Worm (Caenorhabditis elegans): ENCODE results near the gene srh-28.

Gene srh-28

DNA sequence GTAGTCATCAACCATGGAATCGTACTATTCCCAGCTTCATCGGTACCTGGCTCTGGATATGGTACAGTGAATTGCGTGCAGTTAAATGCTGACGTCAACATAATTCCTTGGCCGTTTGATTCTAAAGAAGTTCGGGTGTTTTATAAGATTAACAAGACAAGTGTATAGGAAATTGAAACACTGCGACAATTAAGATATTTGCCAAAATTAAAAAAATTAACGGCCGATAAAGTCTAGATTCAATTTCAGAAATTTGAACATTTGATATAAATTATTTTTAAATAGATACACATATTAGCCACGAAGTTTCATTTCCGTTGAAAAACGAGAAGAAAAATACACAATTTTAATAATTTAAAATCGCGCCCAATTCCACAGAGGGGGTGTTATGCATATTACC lies 30.7 kb upstream of the srh-28 start, which contains the start of gene dmsr-12:
Gene dmsr-12, minus strand, starts transcription at position 101 of the 400 bp plus-strand sequence.
- no peak for TF ChIP-seq nhr-27 (tag; optimal IDR thresholded peaks at IDR 0.05)
- no peak for TF ChIP-seq madf-3 (GFP tag; IDR thresholded peaks at IDR 0.05)
- TF ChIP-seq egl-18 (GFP tag; IDR thresholded peaks at IDR 0.05) = no peak
- no peak for TF ChIP-seq hrde-1 (tag; optimal IDR thresholded peaks at IDR 0.05; ENCODE audit: borderline replicate concordance)
- no peak for TF ChIP-seq ceh-40 (GFP tag; IDR thresholded peaks at IDR 0.05)
- no peak for TF ChIP-seq madf-10 (tag; optimal IDR thresholded peaks at IDR 0.05)
- TF ChIP-seq F52B5.7 (tag; optimal IDR thresholded peaks at IDR 0.05) = no peak
- no peak for TF ChIP-seq ztf-3 (GFP tag; optimal IDR thresholded peaks at IDR 0.05)
- TF ChIP-seq ceh-79 (tag; optimal IDR thresholded peaks at IDR 0.05) = no peak
- no peak for TF ChIP-seq rcor-1 (GFP tag; IDR thresholded peaks at IDR 0.05)
- no peak for TF ChIP-seq ceh-91 (GFP tag; IDR thresholded peaks at IDR 0.05)
- no peak for TF ChIP-seq ama-1 (optimal IDR thresholded peaks at IDR 0.05)
- no peak for TF ChIP-seq ama-1 (GFP tag; optimal IDR thresholded peaks at IDR 0.05)
- no peak for TF ChIP-seq F39B2.1 (GFP tag; IDR thresholded peaks at IDR 0.05)
- TF ChIP-seq T07F8.4 (tag; optimal IDR thresholded peaks at IDR 0.05) = no peak
- no peak for TF ChIP-seq hlh-12 (tag; optimal IDR thresholded peaks at IDR 0.05)
- TF ChIP-seq nhr-90 (tag; optimal IDR thresholded peaks at IDR 0.05) = no peak

DNA sequence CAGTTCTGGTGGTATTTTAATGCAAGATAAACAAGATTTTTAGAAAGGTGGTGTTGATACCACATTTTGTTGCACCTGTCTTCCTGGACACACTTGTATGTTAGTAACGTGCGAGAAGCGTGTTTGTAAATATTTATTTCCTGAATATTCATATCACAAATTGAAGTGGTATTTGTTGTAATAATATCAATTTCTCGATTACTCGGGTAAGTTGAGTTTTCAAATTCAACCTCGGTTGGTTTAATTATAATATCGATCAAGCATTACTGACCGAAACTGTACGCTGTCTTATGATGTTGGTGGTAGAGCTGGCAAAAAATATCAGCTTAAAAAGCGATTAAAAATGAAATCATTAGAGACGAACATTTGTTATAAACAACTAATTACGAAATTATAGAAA lies 28.4 kb upstream of the srh-28 start, which contains the start of gene dmsr-11:
Gene dmsr-11, minus strand, starts transcription at position 101 of the 400 bp plus-strand sequence.
- no peak for TF ChIP-seq dox-1 (GFP tag; IDR thresholded peaks at IDR 0.05)
- no peak for TF ChIP-seq ceh-40 (GFP tag; IDR thresholded peaks at IDR 0.05)
- no peak for TF ChIP-seq xnd-1 (tag; optimal IDR thresholded peaks at IDR 0.05)
- TF ChIP-seq C06A6.2 (GFP tag; conservative IDR thresholded peaks at IDR 0.05) = no peak
- TF ChIP-seq F52B5.7 (tag; optimal IDR thresholded peaks at IDR 0.05) = no peak
- TF ChIP-seq zfh-2 (GFP tag; conservative IDR thresholded peaks at IDR 0.05) = no peak
- no peak for TF ChIP-seq hmg-20 (GFP tag; IDR thresholded peaks at IDR 0.05)
- TF ChIP-seq hrde-1 (tag; optimal IDR thresholded peaks at IDR 0.05; ENCODE audit: borderline replicate concordance) = no peak

DNA sequence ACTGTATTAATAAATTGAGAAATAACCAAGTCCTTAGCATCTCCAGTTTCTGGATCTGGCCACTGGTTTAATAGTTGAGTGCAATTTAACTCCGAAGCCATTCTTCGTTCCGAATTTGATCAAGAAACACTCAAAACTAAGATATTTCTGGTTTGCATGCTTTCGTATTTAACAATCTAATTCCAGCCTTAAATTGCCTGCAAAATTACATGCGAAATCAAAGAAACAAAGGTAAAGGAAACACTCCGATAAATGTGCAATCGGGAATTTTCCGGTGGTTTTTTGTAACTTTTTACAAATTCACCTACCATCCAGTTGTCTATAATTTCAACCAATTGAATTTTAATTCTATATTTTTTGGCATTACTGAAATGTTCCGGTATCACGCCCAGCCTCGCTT lies 26.2 kb upstream of the srh-28 start, which contains the start of gene dmsr-10:
Gene dmsr-10, minus strand, starts transcription at position 101 of the 400 bp plus-strand sequence.
- TF ChIP-seq ama-1 (optimal IDR thresholded peaks at IDR 0.05) = no peak
- no peak for TF ChIP-seq ama-1 (GFP tag; optimal IDR thresholded peaks at IDR 0.05)
- no peak for TF ChIP-seq F57C9.4 (tag; optimal IDR thresholded peaks at IDR 0.05)
- TF ChIP-seq hsf-1 (GFP tag; IDR thresholded peaks at IDR 0.05) = no peak
- TF ChIP-seq dox-1 (GFP tag; IDR thresholded peaks at IDR 0.05) = no peak
- TF ChIP-seq tbp1 (GFP tag; optimal IDR thresholded peaks at IDR 0.05) = no peak
- TF ChIP-seq bed-1 (GFP tag; IDR thresholded peaks at IDR 0.05) = no peak
- TF ChIP-seq madf-10 (tag; optimal IDR thresholded peaks at IDR 0.05) = no peak
- no peak for TF ChIP-seq mes-4 (tag; optimal IDR thresholded peaks at IDR 0.05)
- no peak for TF ChIP-seq ztf-22 (GFP tag; optimal IDR thresholded peaks at IDR 0.05)
- no peak for TF ChIP-seq ZK185.1 (tag; optimal IDR thresholded peaks at IDR 0.05; ENCODE audit: poor library complexity, severe bottlenecking)
- TF ChIP-seq fkh-3 (tag; optimal IDR thresholded peaks at IDR 0.05) = no peak
- no peak for TF ChIP-seq unc-130 (GFP tag; optimal IDR thresholded peaks at IDR 0.05)
- TF ChIP-seq nhr-90 (tag; optimal IDR thresholded peaks at IDR 0.05) = no peak
- no peak for TF ChIP-seq ets-4 (GFP tag; optimal IDR thresholded peaks at IDR 0.05)

DNA sequence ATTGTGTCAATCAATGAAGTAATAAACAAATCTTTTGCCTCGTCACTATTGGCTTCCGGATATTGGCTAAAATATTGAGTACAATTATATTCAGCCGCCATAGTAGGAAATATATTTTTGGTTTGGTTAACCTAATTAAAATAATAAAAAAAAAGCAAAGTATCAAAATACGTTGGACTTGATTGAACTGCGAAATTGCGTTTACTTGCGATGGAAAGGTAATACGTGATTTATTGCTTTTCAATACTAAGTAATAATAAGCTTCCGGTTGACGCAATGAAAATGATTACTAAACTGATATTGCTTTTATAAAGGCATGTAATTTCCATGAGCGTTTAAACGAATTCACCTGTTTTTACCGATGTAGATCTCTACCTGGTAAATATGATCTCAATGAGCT lies 24.0 kb upstream of the srh-28 start, which contains the start of gene dmsr-9:
Gene dmsr-9, minus strand, starts transcription at position 101 of the 400 bp plus-strand sequence.
- TF ChIP-seq lsy-27 (tag; optimal IDR thresholded peaks at IDR 0.05; ENCODE audit: borderline replicate concordance, insufficient read depth) (no peak), attf-5 (GFP tag; optimal IDR thresholded peaks at IDR 0.05) (no peak), somi-1 (GFP tag; optimal IDR thresholded peaks at IDR 0.05) (no peak), aptf-3 (GFP tag; IDR thresholded peaks at IDR 0.05) (no peak), mcd-1 (GFP tag; IDR thresholded peaks at IDR 0.05) (no peak), athp-1 (tag; optimal IDR thresholded peaks at IDR 0.05) (no peak), ceh-79 (tag; optimal IDR thresholded peaks at IDR 0.05) (no peak), pha-4 (tag; optimal IDR thresholded peaks at IDR 0.05) (no peak), lin-26 (GFP tag; IDR thresholded peaks at IDR 0.05) (no peak), nfya-2 (GFP tag; IDR thresholded peaks at IDR 0.05) (no peak), F55B11.4 (tag; optimal IDR thresholded peaks at IDR 0.05; ENCODE audit: borderline replicate concordance, insufficient read depth) (no peak), rpc-1 (optimal IDR thresholded peaks at IDR 0.05) (no peak), rpc-1 (tag; optimal IDR thresholded peaks at IDR 0.05) (no peak), F52B5.7 (tag; optimal IDR thresholded peaks at IDR 0.05) (no peak), rec-8 (tag; optimal IDR thresholded peaks at IDR 0.05) (no peak), snpc-1.3 (tag; optimal IDR thresholded peaks at IDR 0.05; ENCODE audit: insufficient read depth) (no peak)
